Worm (Caenorhabditis elegans): ENCODE results near the gene Y54F10BM.13.

Gene Y54F10BM.13

ce11 chrIII:2280569-2280968, 50.3 kb downstream of the Y54F10BM.13 start, which contains the start of gene Y54F10BM.22:
Gene Y54F10BM.22, plus strand, starts transcription at chrIII:2280899.
- no peak for TF ChIP-seq ceh-14 (tag; optimal IDR thresholded peaks at IDR 0.05)
- no peak for TF ChIP-seq pha-4 (tag; optimal IDR thresholded peaks at IDR 0.05)
- TF ChIP-seq ceh-31 (tag; optimal IDR thresholded peaks at IDR 0.05), result no peak
- no peak for TF ChIP-seq sox-2 (GFP tag; IDR thresholded peaks at IDR 0.05)
- no peak for TF ChIP-seq ceh-2 (tag; optimal IDR thresholded peaks at IDR 0.05)
- TF ChIP-seq ztf-16 (tag; optimal IDR thresholded peaks at IDR 0.05), result no peak
- TF ChIP-seq unc-55 (GFP tag; optimal IDR thresholded peaks at IDR 0.05), result no peak
- no peak for TF ChIP-seq pat-9 (tag; optimal IDR thresholded peaks at IDR 0.05)
- no peak for TF ChIP-seq dve-1 (tag; optimal IDR thresholded peaks at IDR 0.05)
- no peak for TF ChIP-seq dmd-4 (tag; optimal IDR thresholded peaks at IDR 0.05; ENCODE audit: borderline replicate concordance)
- no peak for TF ChIP-seq ama-1 (optimal IDR thresholded peaks at IDR 0.05)
- TF ChIP-seq fax-1 (tag; optimal IDR thresholded peaks at IDR 0.05), result no peak
- TF ChIP-seq odd-2 (tag; optimal IDR thresholded peaks at IDR 0.05), result no peak
- no peak for TF ChIP-seq lin-11 (tag; optimal IDR thresholded peaks at IDR 0.05)
- no peak for TF ChIP-seq nhr-11 (tag; optimal IDR thresholded peaks at IDR 0.05)
- no peak for TF ChIP-seq C08G9.2 (tag; optimal IDR thresholded peaks at IDR 0.05)
- TF ChIP-seq unc-3 (GFP tag; conservative IDR thresholded peaks at IDR 0.05), result no peak
- TF ChIP-seq unc-3 (tag; optimal IDR thresholded peaks at IDR 0.05), result no peak
